Worm (Caenorhabditis elegans) whole organism, early embryonic: ENCODE measurements around the gene fard-1.

Experiments
- ama-1 ChIP-seq: fragments of 150-350 bp; optimal IDR thresholded peaks from 2 replicates; lab custom pipeline; 2014
- tra-4 ChIP-seq: sonication (generic microtip); optimal IDR thresholded peaks from 2 replicates; lab custom pipeline; 2017; ENCODE audit warnings: missing genetic modification characterization, missing compliant biosample characterization

DNA sequence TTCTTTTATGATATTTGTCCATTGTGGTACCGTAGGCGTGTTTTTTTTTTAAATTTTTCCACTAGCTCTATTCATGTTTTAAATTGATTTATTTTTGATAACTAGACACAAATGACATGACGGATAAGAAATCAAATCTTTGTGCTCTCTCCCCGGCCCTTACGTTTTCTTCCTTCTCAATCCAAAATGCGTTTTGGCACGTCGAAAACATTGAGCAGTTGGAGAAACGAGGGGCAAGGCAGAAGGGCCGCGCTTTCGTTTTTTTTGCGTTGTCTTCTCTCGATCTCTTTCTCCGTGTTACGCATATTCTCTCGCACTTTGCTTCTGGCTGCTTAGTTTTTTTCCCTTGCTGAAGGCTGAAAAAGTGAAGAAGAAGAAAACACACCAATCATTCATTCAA is 5.9 kb downstream of the fard-1 start:
- TF ChIP-seq ama-1 (lab: Kevin White, UChicago) (no peak), tra-4 (no peak)
